Worm (Caenorhabditis elegans): Measurements from ENCODE around the gene F59E11.2.

DNA sequence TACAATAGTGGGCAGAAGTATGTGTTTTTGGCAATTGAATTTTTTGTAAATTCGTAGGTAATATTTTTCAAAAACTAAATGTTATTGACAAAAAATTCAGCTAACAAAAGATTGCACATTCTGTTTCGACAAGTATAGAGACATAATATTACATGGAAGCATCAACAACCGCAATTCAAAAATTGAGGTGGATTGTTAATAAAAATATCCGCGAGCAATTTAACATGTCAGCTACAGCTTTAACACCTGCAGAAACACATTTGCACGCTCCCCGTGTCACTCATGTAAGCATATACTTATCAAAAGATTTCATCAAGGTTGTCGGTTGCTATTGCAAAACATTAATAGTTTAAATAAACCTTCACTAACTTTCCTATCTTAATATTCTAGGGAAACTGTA, 34.4 kb downstream of the F59E11.2 start, which contains the start of gene srsx-34:
- TF ChIP-seq sem-4 (tag; optimal IDR thresholded peaks at IDR 0.05) (no peak), skn-1 (tag; optimal IDR thresholded peaks at IDR 0.05) (no peak), lsy-2 (tag; optimal IDR thresholded peaks at IDR 0.05) (no peak), ceh-82 (tag; optimal IDR thresholded peaks at IDR 0.05) (no peak), nhr-23 (tag; optimal IDR thresholded peaks at IDR 0.05) (no peak), zag-1 (tag; optimal IDR thresholded peaks at IDR 0.05) (no peak), elt-3 (tag; optimal IDR thresholded peaks at IDR 0.05) (no peak), unc-62 (GFP tag; optimal IDR thresholded peaks at IDR 0.05) (no peak), nhr-11 (tag; optimal IDR thresholded peaks at IDR 0.05) (no peak), aly-2 (tag; optimal IDR thresholded peaks at IDR 0.05) (no peak), nhr-10 (tag; optimal IDR thresholded peaks at IDR 0.05) (no peak), mdl-1 (tag; optimal IDR thresholded peaks at IDR 0.05) (no peak), nhr-12 (tag; optimal IDR thresholded peaks at IDR 0.05) (no peak), nhr-237 (tag; optimal IDR thresholded peaks at IDR 0.05) (no peak)

Measured in whole organism, L2 larva.